Worm (Caenorhabditis elegans) whole organism, L1 larva: ENCODE data around the gene zim-1.

Source experiments
- elt-3 ChIP-seq, 6 experiments: fragments of 150-350 bp in 1 of 6; sonication (generic microtip); optimal IDR thresholded peaks; 2 replicates each; lab custom pipeline; 2017 to 2018; ENCODE audit warnings: missing biosample characterization in 6 of 6, missing genetic modification characterization in 6 of 6, inconsistent platforms in 1 of 6
- hlh-4 ChIP-seq: sonication (generic microtip); optimal IDR thresholded peaks from 2 replicates; lab custom pipeline; 2016; ENCODE audit warnings: mild to moderate bottlenecking, missing genetic modification characterization, missing compliant biosample characterization
- isw-1 ChIP-seq: fragments of 200-800 bp; sonication (Bioruptor generic); IDR thresholded peaks from 2 replicates; pipeline ENCODE4 v1.3.6; 2022; ENCODE audit warnings: missing genetic modification characterization, missing compliant biosample characterization
- lir-3 ChIP-seq: sonication (generic microtip); optimal IDR thresholded peaks from 2 replicates; lab custom pipeline; 2016; ENCODE audit warnings: mild to moderate bottlenecking, missing genetic modification characterization, moderate library complexity, missing compliant biosample characterization; ENCODE audit not compliant: poor library complexity
- nhr-237 ChIP-seq: fragments of 150-350 bp; optimal IDR thresholded peaks from 2 replicates; lab custom pipeline; 2014; ENCODE audit warnings: missing biosample characterization, missing genetic modification characterization
- nhr-77 ChIP-seq: fragments of 150-350 bp; optimal IDR thresholded peaks from 2 replicates; lab custom pipeline; 2014; ENCODE audit warnings: missing biosample characterization, missing genetic modification characterization
- snpc-4 ChIP-seq: fragments of 150-350 bp; optimal IDR thresholded peaks from 2 replicates; lab custom pipeline; 2014; ENCODE audit warnings: missing biosample characterization, missing genetic modification characterization
- ztf-4 ChIP-seq: fragments of 150-350 bp; optimal IDR thresholded peaks from 2 replicates; lab custom pipeline; 2014; ENCODE audit warnings: missing biosample characterization, missing genetic modification characterization

ce11 chrIV:10584237-10584636 lies 37.4 kb downstream of the zim-1 start, which contains the start of gene oac-8:
- TF ChIP-seq isw-1 (GFP tag; lab: Robert Waterston, UW) (no peak), elt-3 (tag; optimal IDR thresholded peaks at IDR 0.05; lab: Kevin White, UChicago) (no peak), lir-3 (tag; lab: Kevin White, UChicago) (no peak), snpc-4 (tag; lab: Kevin White, UChicago) (no peak), hlh-4 (tag; lab: Kevin White, UChicago) (no peak), ztf-4 (tag; lab: Kevin White, UChicago) (no peak), nhr-237 (tag; lab: Kevin White, UChicago) (no peak), nhr-77 (no peak)
